Worm (Caenorhabditis elegans) whole organism, L1 larva: ENCODE measurements around the gene T22G5.3.

ENCODE experiments used
- C16A3.4 ChIP-seq: fragments of 150-350 bp; optimal IDR thresholded peaks from 2 replicates; lab custom pipeline; 2014; ENCODE audit warnings: missing biosample characterization, missing genetic modification characterization
- C34B4.2 ChIP-seq: sonication (generic microtip); optimal IDR thresholded peaks from 2 replicates; lab custom pipeline; 2017; ENCODE audit warnings: mild to moderate bottlenecking, missing genetic modification characterization, missing compliant biosample characterization
- aha-1 ChIP-seq: fragments of 150-350 bp; optimal IDR thresholded peaks from 2 replicates; lab custom pipeline; 2014; ENCODE audit warnings: missing biosample characterization, missing genetic modification characterization
- alr-1 ChIP-seq: fragments of 200-800 bp; sonication (Bioruptor generic); optimal IDR thresholded peaks from 2 replicates; lab custom pipeline; 2018; ENCODE audit warnings: borderline replicate concordance, mild to moderate bottlenecking, missing genetic modification characterization, missing compliant biosample characterization
- blmp-1 ChIP-seq: fragments of 150-350 bp; optimal IDR thresholded peaks from 2 replicates; lab custom pipeline; 2014; ENCODE audit warnings: missing biosample characterization, missing genetic modification characterization
- ceh-63 ChIP-seq: fragments of 200-800 bp; sonication (Bioruptor generic); optimal IDR thresholded peaks from 2 replicates; lab custom pipeline; 2018; ENCODE audit warnings: mild to moderate bottlenecking, missing genetic modification characterization, missing compliant biosample characterization
- ceh-8 ChIP-seq: fragments of 200-800 bp; sonication (Bioruptor generic); optimal IDR thresholded peaks from 2 replicates; lab custom pipeline; 2018; ENCODE audit warnings: mild to moderate bottlenecking, missing genetic modification characterization, moderate library complexity, missing compliant biosample characterization
- ces-1 ChIP-seq: fragments of 150-350 bp; optimal IDR thresholded peaks from 2 replicates; lab custom pipeline; 2014; ENCODE audit warnings: missing biosample characterization, missing genetic modification reagents, missing genetic modification characterization
- dpl-1 ChIP-seq, 3 experiments: fragments of 150-350 bp in 2 of 3; sonication (generic microtip) in 1 of 3; optimal IDR thresholded peaks; 2 replicates each; lab custom pipeline; 2014 to 2017; ENCODE audit warnings: missing biosample characterization in 3 of 3, missing genetic modification characterization in 3 of 3, missing genetic modification reagents in 3 of 3
- dsc-1 ChIP-seq: sonication (generic microtip); optimal IDR thresholded peaks from 2 replicates; lab custom pipeline; 2016; ENCODE audit warnings: mild to moderate bottlenecking, missing genetic modification characterization, missing compliant biosample characterization
- efl-1 ChIP-seq, 4 experiments: fragments of 150-350 bp; optimal IDR thresholded peaks in 3 of 4; peaks in 1 of 4; 1 replicate in 1 of 4; 2 replicates in 3 of 4; lab custom pipeline; 2014; ENCODE audit warnings: missing biosample characterization in 2 of 4, missing genetic modification characterization in 2 of 4, missing genetic modification reagents in 2 of 4
- egl-13 ChIP-seq: sonication (generic microtip); optimal IDR thresholded peaks from 2 replicates; lab custom pipeline; 2016; ENCODE audit warnings: missing genotype, missing genetic modification reagents, missing genetic modification characterization, missing compliant biosample characterization
- fkh-4 ChIP-seq: sonication (generic microtip); optimal IDR thresholded peaks from 2 replicates; lab custom pipeline; 2016; ENCODE audit warnings: missing compliant biosample characterization, missing genetic modification characterization, borderline replicate concordance
- fkh-8 ChIP-seq: sonication (generic microtip); optimal IDR thresholded peaks from 2 replicates; lab custom pipeline; 2016; ENCODE audit warnings: mild to moderate bottlenecking, missing genetic modification characterization, missing compliant biosample characterization
- fos-1 ChIP-seq: fragments of 150-350 bp; optimal IDR thresholded peaks from 2 replicates; lab custom pipeline; 2014; ENCODE audit warnings: missing biosample characterization, missing genetic modification characterization
- grh-1 ChIP-seq: fragments of 200-800 bp; sonication (Bioruptor generic); IDR thresholded peaks from 2 replicates; pipeline ENCODE4 v1.3.6; 2022; ENCODE audit warnings: missing genetic modification reagents, missing genetic modification characterization, missing compliant biosample characterization
- hlh-17 ChIP-seq: fragments of 200-800 bp; sonication (Bioruptor generic); optimal IDR thresholded peaks from 2 replicates; lab custom pipeline; 2018; ENCODE audit warnings: missing genetic modification characterization, mild to moderate bottlenecking, missing compliant biosample characterization, moderate library complexity, borderline replicate concordance
- isw-1 ChIP-seq: fragments of 200-800 bp; sonication (Bioruptor generic); IDR thresholded peaks from 2 replicates; pipeline ENCODE4 v1.3.6; 2022; ENCODE audit warnings: missing genetic modification characterization, missing compliant biosample characterization
- jun-1 ChIP-seq: fragments of 150-350 bp; optimal IDR thresholded peaks from 2 replicates; lab custom pipeline; 2014; ENCODE audit warnings: missing biosample characterization, missing genetic modification reagents, missing genetic modification characterization
- lin-13 ChIP-seq: fragments of 150-350 bp; optimal IDR thresholded peaks from 2 replicates; lab custom pipeline; 2014; ENCODE audit warnings: missing biosample characterization, missing genetic modification reagents, missing genetic modification characterization
- nhr-11 ChIP-seq: fragments of 150-350 bp; optimal IDR thresholded peaks from 2 replicates; lab custom pipeline; 2014; ENCODE audit warnings: missing biosample characterization, missing genetic modification characterization
- nhr-12 ChIP-seq: sonication (generic microtip); optimal IDR thresholded peaks from 2 replicates; lab custom pipeline; 2017; ENCODE audit warnings: missing biosample characterization, missing genetic modification characterization
- nhr-19 ChIP-seq: fragments of 200-800 bp; sonication (Bioruptor generic); conservative IDR thresholded peaks from 2 replicates; pipeline ENCODE4 v1.3.6; 2022; ENCODE audit warnings: missing genetic modification characterization, missing compliant biosample characterization
- nhr-20 ChIP-seq: sonication (generic microtip); optimal IDR thresholded peaks from 2 replicates; lab custom pipeline; 2016; ENCODE audit warnings: mild to moderate bottlenecking, missing genetic modification characterization, missing compliant biosample characterization
- nhr-237 ChIP-seq: fragments of 150-350 bp; optimal IDR thresholded peaks from 2 replicates; lab custom pipeline; 2014; ENCODE audit warnings: missing biosample characterization, missing genetic modification characterization
- nhr-47 ChIP-seq: sonication (generic microtip); optimal IDR thresholded peaks from 2 replicates; lab custom pipeline; 2016; ENCODE audit warnings: mild to moderate bottlenecking, missing genetic modification characterization, moderate library complexity, missing compliant biosample characterization
- nhr-71 ChIP-seq: sonication (generic microtip); optimal IDR thresholded peaks from 2 replicates; lab custom pipeline; 2016; ENCODE audit warnings: mild to moderate bottlenecking, missing genetic modification characterization, moderate library complexity, missing compliant biosample characterization
- pag-3 ChIP-seq: sonication (generic microtip); optimal IDR thresholded peaks from 2 replicates; lab custom pipeline; 2017; ENCODE audit warnings: missing genetic modification characterization, mild to moderate bottlenecking, missing compliant biosample characterization, antibody characterized with exemption, borderline replicate concordance; ENCODE audit not compliant: insufficient read depth
- pqm-1 ChIP-seq: sonication (generic microtip); optimal IDR thresholded peaks from 3 replicates; lab custom pipeline; 2017; ENCODE audit warnings: missing biosample characterization, missing genetic modification characterization
- skn-1 ChIP-seq: fragments of 150-350 bp; optimal IDR thresholded peaks from 2 replicates; lab custom pipeline; 2014; ENCODE audit warnings: missing biosample characterization, missing genetic modification characterization
- snpc-4 ChIP-seq: fragments of 150-350 bp; optimal IDR thresholded peaks from 2 replicates; lab custom pipeline; 2014; ENCODE audit warnings: missing biosample characterization, missing genetic modification characterization
- sptf-1 ChIP-seq: fragments of 150-350 bp; optimal IDR thresholded peaks from 2 replicates; lab custom pipeline; 2014; ENCODE audit warnings: missing biosample characterization, missing genetic modification characterization
- sup-37 ChIP-seq: fragments of 200-800 bp; sonication (Bioruptor generic); optimal IDR thresholded peaks from 2 replicates; lab custom pipeline; 2018; ENCODE audit warnings: mild to moderate bottlenecking, missing genetic modification characterization, missing compliant biosample characterization
- swsn-7 ChIP-seq: sonication (generic microtip); optimal IDR thresholded peaks from 2 replicates; lab custom pipeline; 2016; ENCODE audit warnings: missing genetic modification characterization, missing compliant biosample characterization
- tlp-1 ChIP-seq: fragments of 150-350 bp; optimal IDR thresholded peaks from 2 replicates; lab custom pipeline; 2014; ENCODE audit warnings: missing biosample characterization, missing genetic modification characterization
- unc-30 ChIP-seq: sonication (generic microtip); optimal IDR thresholded peaks from 2 replicates; lab custom pipeline; 2017; ENCODE audit warnings: missing biosample characterization, missing genetic modification characterization
- unc-62 ChIP-seq: fragments of 150-350 bp; optimal IDR thresholded peaks from 2 replicates; lab custom pipeline; 2014; ENCODE audit warnings: missing biosample characterization, missing genetic modification reagents, missing genetic modification characterization
- vab-15 ChIP-seq: sonication (generic microtip); optimal IDR thresholded peaks from 2 replicates; lab custom pipeline; 2017; ENCODE audit warnings: missing genotype, mild to moderate bottlenecking, missing genetic modification characterization, missing compliant biosample characterization
- xbp-1 ChIP-seq: sonication (generic microtip); optimal IDR thresholded peaks from 2 replicates; lab custom pipeline; 2016; ENCODE audit warnings: missing genetic modification characterization, missing compliant biosample characterization
- zag-1 ChIP-seq: fragments of 150-350 bp; optimal IDR thresholded peaks from 2 replicates; lab custom pipeline; 2014; ENCODE audit warnings: missing biosample characterization, missing genetic modification characterization
- zip-4 ChIP-seq: fragments of 200-800 bp; sonication (Bioruptor generic); optimal IDR thresholded peaks from 2 replicates; lab custom pipeline; 2018; ENCODE audit warnings: mild to moderate bottlenecking, missing genetic modification characterization, moderate library complexity, missing compliant biosample characterization

Gene T22G5.3

ce11 chrV:13923851-13924250, 43.1 kb downstream of the T22G5.3 start, which contains the start of gene srxa-11:
Gene srxa-11, plus strand, starts transcription at chrV:13924151.
- TF ChIP-seq ceh-8 (GFP tag; lab: Kevin White, UChicago), result no peak
- TF ChIP-seq lin-13 (GFP tag; lab: Kevin White, UChicago), result no peak
- TF ChIP-seq C16A3.4, result no peak
- no peak for TF ChIP-seq tlp-1 (tag; lab: Kevin White, UChicago)
- no peak for TF ChIP-seq skn-1 (tag; lab: Kevin White, UChicago)
- TF ChIP-seq sup-37 (GFP tag; lab: Kevin White, UChicago), result no peak
- no peak for TF ChIP-seq ceh-63 (GFP tag; lab: Kevin White, UChicago)
- TF ChIP-seq dpl-1 (GFP tag; optimal IDR thresholded peaks at IDR 0.05; lab: Kevin White, UChicago), result no peak
- no peak for TF ChIP-seq C34B4.2 (tag; lab: Kevin White, UChicago)
- no peak for TF ChIP-seq unc-30 (tag; lab: Kevin White, UChicago)
- no peak for TF ChIP-seq nhr-20 (tag; lab: Kevin White, UChicago)
- TF ChIP-seq nhr-237 (tag; lab: Kevin White, UChicago), result no peak
- TF ChIP-seq pag-3, result no peak

DNA sequence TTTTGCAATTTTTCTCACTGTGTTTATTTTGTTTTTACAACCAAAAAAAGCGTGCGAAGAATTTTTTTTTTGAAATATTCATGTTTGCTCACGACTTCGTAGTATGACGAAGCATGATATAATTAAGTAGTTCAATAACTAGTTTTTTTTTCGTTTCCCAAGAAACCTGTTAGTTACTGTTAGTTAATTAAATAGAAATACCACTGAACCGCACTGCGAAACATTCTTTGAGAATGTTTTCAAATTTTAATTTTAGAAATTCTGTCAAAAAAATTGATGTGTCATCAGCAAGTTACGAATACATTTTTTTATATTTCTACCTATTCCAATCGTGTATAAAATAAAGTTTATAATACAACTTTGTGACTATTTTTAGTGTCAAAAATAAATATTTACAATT, 45.7 kb downstream of the T22G5.3 start, which contains the start of gene srxa-12:
srxa-12 (plus strand) TSS at position 301 of the 400 bp plus-strand sequence.
- TF ChIP-seq fkh-4 (tag; lab: Kevin White, UChicago) (no peak), unc-30 (tag; lab: Kevin White, UChicago) (no peak), unc-62 (no peak)
- TF ChIP-seq, all 84 proteins: peak for 0

- TF ChIP-seq xbp-1 (tag; lab: Kevin White, UChicago), result no peak
- TF ChIP-seq nhr-11, result no peak
- no peak for TF ChIP-seq zip-4
- no peak for TF ChIP-seq isw-1 (GFP tag; lab: Robert Waterston, UW)
- no peak for TF ChIP-seq fos-1 (tag; lab: Kevin White, UChicago)
- TF ChIP-seq fkh-8 (tag; lab: Kevin White, UChicago), result no peak
- no peak for TF ChIP-seq dpl-1 (GFP tag; optimal IDR thresholded peaks at IDR 0.05; lab: Kevin White, UChicago)
- no peak for TF ChIP-seq dsc-1 (tag; lab: Kevin White, UChicago)
- no peak for TF ChIP-seq nhr-71 (tag; lab: Kevin White, UChicago)
- no peak for TF ChIP-seq efl-1 (optimal IDR thresholded peaks at IDR 0.05; lab: Kevin White, UChicago)
- TF ChIP-seq efl-1 (GFP tag; optimal IDR thresholded peaks at IDR 0.05 in 1 of 2; lab: Kevin White, UChicago), result no peak
- TF ChIP-seq, all 84 proteins: peak for 0
These were observed 48.8 kb downstream of the T22G5.3 start, which contains the start of gene srxa-13 for ce11 chrV:13929503-13929902. Gene srxa-13, plus strand, starts transcription at chrV:13929803.

ce11 chrV:13931225-13931624, 50.5 kb downstream of the T22G5.3 start, which contains the start of gene C06B3.16:
Gene C06B3.16, plus strand, starts transcription at chrV:13931525.
- TF ChIP-seq ces-1 (GFP tag; lab: Kevin White, UChicago) (no peak), nhr-12 (no peak), isw-1 (GFP tag; lab: Robert Waterston, UW) (no peak), pag-3 (no peak), zag-1 (no peak), nhr-19 (no peak), efl-1 (optimal IDR thresholded peaks at IDR 0.05; lab: Kevin White, UChicago) (no peak), efl-1 (GFP tag; optimal IDR thresholded peaks at IDR 0.05 in 1 of 2; lab: Kevin White, UChicago) (no peak), aha-1 (tag; lab: Kevin White, UChicago) (no peak), jun-1 (no peak), nhr-47 (tag; lab: Kevin White, UChicago) (no peak), xbp-1 (tag; lab: Kevin White, UChicago) (no peak), grh-1 (GFP tag; lab: Robert Waterston, UW) (no peak), swsn-7 (no peak), alr-1 (tag; lab: Kevin White, UChicago) (no peak)
- TF ChIP-seq, all 84 proteins: peak for 0

- no peak for TF ChIP-seq egl-13
- TF ChIP-seq zag-1, result no peak
- TF ChIP-seq hlh-17, result no peak
- TF ChIP-seq tlp-1 (tag; lab: Kevin White, UChicago), result no peak
- no peak for TF ChIP-seq aha-1 (tag; lab: Kevin White, UChicago)
- TF ChIP-seq sptf-1 (tag; lab: Kevin White, UChicago), result no peak
- no peak for TF ChIP-seq jun-1
- no peak for TF ChIP-seq nhr-47 (tag; lab: Kevin White, UChicago)
- TF ChIP-seq pqm-1 (tag; lab: Kevin White, UChicago), result no peak
- no peak for TF ChIP-seq nhr-237 (tag; lab: Kevin White, UChicago)
- no peak for TF ChIP-seq blmp-1 (tag; lab: Kevin White, UChicago)
- no peak for TF ChIP-seq snpc-4 (tag; lab: Kevin White, UChicago)
- TF ChIP-seq vab-15 (tag; lab: Kevin White, UChicago), result no peak
- TF ChIP-seq, all 84 proteins: peak for 0
These were observed 51.2 kb downstream of the T22G5.3 start for ce11 chrV:13931952-13932351.
